Worm (Caenorhabditis elegans): ENCODE results near the gene melo-1.

The melo-1 gene

ce11 chrIV:14793900-14794624, 7.2 kb downstream of the melo-1 start (continued):
- TF ChIP-seq B0336.3 (GFP tag; IDR thresholded peaks at IDR 0.05) = 0 out of 2 replicates have a peak, but pooled peaks have one; percentile 26
- TF ChIP-seq pbrm-1 (GFP tag; IDR thresholded peaks at IDR 0.05) = 0 out of 2 replicates have a peak, but pooled peaks have one; percentile 6

ce11 chrIV:14795918-14796488, 9.2 kb downstream of the melo-1 start, which contains the start of gene coq-3:
coq-3 (minus strand) TSS chrIV:14796324.
- no peak for TF ChIP-seq B0336.3 (GFP tag; IDR thresholded peaks at IDR 0.05)
- TF ChIP-seq akir-1 (GFP tag; optimal IDR thresholded peaks at IDR 0.05) = no peak
- peak; percentile 17 for TF ChIP-seq ama-1 (optimal IDR thresholded peaks at IDR 0.05)
- no peak for TF ChIP-seq ama-1 (GFP tag; optimal IDR thresholded peaks at IDR 0.05)
- TF ChIP-seq snpc-4 (GFP tag; optimal IDR thresholded peaks at IDR 0.05) = no peak
- peak in 1 of 4 experiments; percentile 75 for TF ChIP-seq snpc-4 (tag; optimal IDR thresholded peaks at IDR 0.05)
- TF ChIP-seq F39B2.1 (GFP tag; IDR thresholded peaks at IDR 0.05) = no peak
- 0 out of 2 replicates have a peak, but pooled peaks have one; percentile 6 for TF ChIP-seq F33H1.4 (GFP tag; IDR thresholded peaks at IDR 0.05)
- 0 out of 2 replicates have a peak, but pooled peaks have one; percentile 6 for TF ChIP-seq mcd-1 (GFP tag; IDR thresholded peaks at IDR 0.05)
- peak; percentile 71 for TF ChIP-seq attf-6 (GFP tag; IDR thresholded peaks at IDR 0.05)
- TF ChIP-seq ekl-4 (GFP tag; IDR thresholded peaks at IDR 0.05) = 0 out of 2 replicates have a peak, but pooled peaks have one; percentile 34
- no peak for TF ChIP-seq C06A6.2 (GFP tag; conservative IDR thresholded peaks at IDR 0.05)
- TF ChIP-seq hmg-1.2 (GFP tag; IDR thresholded peaks at IDR 0.05) = peak; percentile 4; the same call in 1 of the 2 replicates
- TF ChIP-seq repo-1 (tag; optimal IDR thresholded peaks at IDR 0.05) = peak; percentile 46
- peak; percentile 47 for TF ChIP-seq nhr-27 (tag; optimal IDR thresholded peaks at IDR 0.05)
- peak in 1 of 2 experiments; percentile 9 for TF ChIP-seq let-607 (tag; optimal IDR thresholded peaks at IDR 0.05)
- 0 out of 2 replicates have a peak, but pooled peaks have one; percentile 15 for TF ChIP-seq dox-1 (GFP tag; IDR thresholded peaks at IDR 0.05)

DNA sequence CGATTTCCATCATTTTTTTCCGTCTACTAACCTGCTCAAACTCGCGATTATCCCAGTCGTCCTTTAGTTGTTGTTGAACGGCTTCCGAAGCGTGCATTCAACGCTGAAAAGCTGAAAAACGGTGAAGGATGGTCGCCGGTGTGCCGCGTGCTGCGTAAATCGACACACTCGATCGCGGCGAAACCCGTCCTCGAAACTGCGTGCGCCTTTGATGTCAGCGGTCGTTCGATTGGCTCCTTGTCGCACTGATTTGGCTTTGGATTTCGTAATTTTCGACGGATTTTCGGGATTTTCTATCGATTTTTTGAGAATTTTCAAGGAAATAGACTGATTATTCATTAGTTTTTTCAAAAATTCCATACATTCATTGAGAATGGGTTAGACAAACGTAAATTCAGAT, 10.5 kb downstream of the melo-1 start, which contains the start of the genes Y57G11C.1147 and nuo-3:
Gene Y57G11C.1147, minus strand, starts transcription at position 161 of the 400 bp plus-strand sequence.
Gene nuo-3, minus strand, starts transcription at position 191 of the 400 bp plus-strand sequence.
- no peak for TF ChIP-seq snpc-4 (GFP tag; optimal IDR thresholded peaks at IDR 0.05)
- TF ChIP-seq snpc-4 (tag; optimal IDR thresholded peaks at IDR 0.05) = peak in 3 of 4 experiments; percentile 33 to 67 (median 46)
- no peak for TF ChIP-seq ccch-3 (GFP tag; optimal IDR thresholded peaks at IDR 0.05)
- TF ChIP-seq ztf-18 (tag; optimal IDR thresholded peaks at IDR 0.05) = peak; percentile 8
- no peak for TF ChIP-seq ztf-28 (GFP tag; IDR thresholded peaks at IDR 0.05)
- 0 out of 2 replicates have a peak, but pooled peaks have one; percentile 10 for TF ChIP-seq cebp-1 (GFP tag; IDR thresholded peaks at IDR 0.05)
- peak; percentile 65 for TF ChIP-seq cebp-1 (tag; optimal IDR thresholded peaks at IDR 0.05)
- 0 out of 2 replicates have a peak, but pooled peaks have one; percentile 39 for TF ChIP-seq egrh-3 (GFP tag; IDR thresholded peaks at IDR 0.05)
- no peak for TF ChIP-seq aptf-3 (GFP tag; IDR thresholded peaks at IDR 0.05)
- no peak for TF ChIP-seq F49E8.2 (tag; optimal IDR thresholded peaks at IDR 0.05; ENCODE audit: insufficient read depth)
- TF ChIP-seq nhr-80 (tag; optimal IDR thresholded peaks at IDR 0.05) = no peak
- TF ChIP-seq zfh-2 (GFP tag; conservative IDR thresholded peaks at IDR 0.05) = peak; percentile 79
- TF ChIP-seq cebp-2 (GFP tag; IDR thresholded peaks at IDR 0.05) = no peak
- TF ChIP-seq mcd-1 (GFP tag; IDR thresholded peaks at IDR 0.05) = 0 out of 2 replicates have a peak, but pooled peaks have one; percentile 14
- TF ChIP-seq dox-1 (GFP tag; IDR thresholded peaks at IDR 0.05) = no peak; the same call in none of the 2 replicates
- TF ChIP-seq ceh-58 (GFP tag; IDR thresholded peaks at IDR 0.05) = no peak
- TF ChIP-seq attf-5 (GFP tag; optimal IDR thresholded peaks at IDR 0.05) = peak; percentile 19
- TF ChIP-seq ama-1 (optimal IDR thresholded peaks at IDR 0.05) = no peak
- TF ChIP-seq ama-1 (GFP tag; optimal IDR thresholded peaks at IDR 0.05) = no peak
- no peak for TF ChIP-seq snpc-3.4 (tag; optimal IDR thresholded peaks at IDR 0.05)
- TF ChIP-seq ceh-100 (GFP tag; IDR thresholded peaks at IDR 0.05) = no peak
- no peak for TF ChIP-seq attf-3 (GFP tag; conservative IDR thresholded peaks at IDR 0.05)
- no peak for TF ChIP-seq C06A6.2 (GFP tag; conservative IDR thresholded peaks at IDR 0.05)
- TF ChIP-seq hlh-26 (GFP tag; conservative IDR thresholded peaks at IDR 0.05) = no peak
- TF ChIP-seq Y53G8AR.9 (GFP tag; conservative IDR thresholded peaks at IDR 0.05) = no peak
- TF ChIP-seq F33H1.4 (GFP tag; IDR thresholded peaks at IDR 0.05) = peak; percentile 73
